Fruit fly (Drosophila melanogaster) whole organism, embryonic: ENCODE results near the gene GILT3.
A peak's percentile ranks its signal among the peaks of the same experiment; 100 is the strongest.

ENCODE experiments used
- Ada2b ChIP-seq: fragments of 200-800 bp; sonication (Bioruptor generic); IDR thresholded peaks from 2 replicates; pipeline ENCODE4 v1.3.6; 2022; ENCODE audit warnings: missing biosample characterization, missing genetic modification characterization
- Atf3 ChIP-seq: fragments of 200-800 bp; sonication (Bioruptor generic); optimal IDR thresholded peaks from 3 replicates; lab custom pipeline; 2016; ENCODE audit warnings: missing biosample characterization, missing genetic modification characterization
- Bdp1 ChIP-seq: fragments of 200-800 bp; sonication (Bioruptor generic); optimal IDR thresholded peaks from 3 replicates; lab custom pipeline; 2016; ENCODE audit warnings: missing biosample characterization, missing genetic modification characterization
- CG11504 ChIP-seq: fragments of 200-800 bp; sonication (Bioruptor generic); optimal IDR thresholded peaks from 3 replicates; lab custom pipeline; 2019; ENCODE audit warnings: missing biosample characterization, mild to moderate bottlenecking, missing genetic modification characterization, moderate library complexity
- CG12071 ChIP-seq: fragments of 200-800 bp; sonication (Bioruptor generic); optimal IDR thresholded peaks from 3 replicates; lab custom pipeline; 2018; ENCODE audit warnings: missing biosample characterization, mild to moderate bottlenecking, missing genetic modification characterization
- CG14667 ChIP-seq: fragments of 200-800 bp; sonication (Bioruptor generic); IDR thresholded peaks from 2 replicates; pipeline ENCODE4 v1.3.6; 2022; ENCODE audit warnings: missing biosample characterization, missing genetic modification characterization
- CG1529 ChIP-seq: fragments of 200-800 bp; sonication (Bioruptor generic); optimal IDR thresholded peaks from 3 replicates; lab custom pipeline; 2018; ENCODE audit warnings: missing biosample characterization, missing genetic modification characterization
- CG15696 ChIP-seq: fragments of 200-800 bp; sonication (Bioruptor generic); optimal IDR thresholded peaks from 2 replicates; lab custom pipeline; 2019; ENCODE audit warnings: missing biosample characterization, mild to moderate bottlenecking, missing genetic modification characterization, moderate library complexity
- CG17802 ChIP-seq: fragments of 200-800 bp; sonication (Bioruptor generic); optimal IDR thresholded peaks from 2 replicates; lab custom pipeline; 2018; ENCODE audit warnings: missing biosample characterization, mild to moderate bottlenecking, missing genetic modification characterization, moderate library complexity
- CG2889 ChIP-seq: fragments of 200-800 bp; sonication (Bioruptor generic); IDR thresholded peaks from 3 replicates; pipeline ENCODE4 v1.3.6; 2022; ENCODE audit warnings: missing biosample characterization, missing genetic modification characterization
- CG31224 ChIP-seq: fragments of 200-800 bp; sonication (Bioruptor generic); IDR thresholded peaks from 2 replicates; pipeline ENCODE4 v1.3.6; 2022; ENCODE audit warnings: missing biosample characterization, missing genetic modification characterization
- CG31388 ChIP-seq: fragments of 200-800 bp; sonication (Bioruptor generic); optimal IDR thresholded peaks from 2 replicates; lab custom pipeline; 2016; ENCODE audit warnings: missing biosample characterization, missing genetic modification characterization
- CG34224 ChIP-seq: fragments of 200-800 bp; sonication (Bioruptor generic); IDR thresholded peaks from 3 replicates; pipeline ENCODE4 v1.3.6; 2022; ENCODE audit warnings: missing biosample characterization, missing genetic modification characterization; ENCODE audit not compliant: partially characterized antibody
- CG34376 ChIP-seq: fragments of 200-800 bp; sonication (Bioruptor generic); optimal IDR thresholded peaks from 2 replicates; lab custom pipeline; 2018; ENCODE audit warnings: missing biosample characterization, mild to moderate bottlenecking, missing genetic modification characterization
- CG34422 ChIP-seq: fragments of 200-800 bp; sonication (Bioruptor generic); IDR thresholded peaks from 3 replicates; pipeline ENCODE4 v1.3.6; 2022; ENCODE audit warnings: missing biosample characterization, missing genetic modification characterization
- CG4360 ChIP-seq: fragments of 200-800 bp; sonication (Bioruptor generic); IDR thresholded peaks from 2 replicates; pipeline ENCODE4 v1.3.6; 2022; ENCODE audit warnings: missing biosample characterization, missing genetic modification characterization
- CG4820 ChIP-seq: fragments of 200-800 bp; sonication (Bioruptor generic); optimal IDR thresholded peaks from 3 replicates; lab custom pipeline; 2016; ENCODE audit warnings: missing biosample characterization, missing genetic modification characterization
- CG7786 ChIP-seq: fragments of 200-800 bp; sonication (Bioruptor generic); optimal IDR thresholded peaks from 2 replicates; lab custom pipeline; 2016; ENCODE audit warnings: missing biosample characterization, missing genetic modification characterization
- CG7928 ChIP-seq: fragments of 200-800 bp; sonication (Bioruptor generic); optimal IDR thresholded peaks from 2 replicates; lab custom pipeline; 2017; ENCODE audit warnings: missing biosample characterization, mild to moderate bottlenecking, missing genetic modification characterization
- CG7987 ChIP-seq: fragments of 200-800 bp; sonication (Bioruptor generic); optimal IDR thresholded peaks from 2 replicates; lab custom pipeline; 2018; ENCODE audit warnings: missing biosample characterization, mild to moderate bottlenecking, missing genetic modification characterization, moderate library complexity
- CTCF ChIP-seq: fragments of 200-800 bp; sonication (Bioruptor generic); optimal IDR thresholded peaks from 2 replicates; lab custom pipeline; 2017; ENCODE audit warnings: missing biosample characterization, mild to moderate bottlenecking, missing genetic modification characterization, moderate library complexity
- D19B ChIP-seq: fragments of 200-800 bp; sonication (Bioruptor generic); optimal IDR thresholded peaks from 2 replicates; lab custom pipeline; 2017; ENCODE audit warnings: missing biosample characterization, mild to moderate bottlenecking, missing genetic modification characterization
- Dip3 ChIP-seq: fragments of 200-800 bp; sonication (Bioruptor generic); optimal IDR thresholded peaks from 3 replicates; lab custom pipeline; 2016; ENCODE audit warnings: missing biosample characterization, missing genetic modification characterization
- Eip74EF ChIP-seq, 2 experiments: fragments of 200-800 bp in 1 of 2; fragments of >200 bp in 1 of 2; sonication (Bioruptor generic) in 1 of 2; optimal IDR thresholded peaks; 2 replicates each; lab custom pipeline; 2017 to 2019; ENCODE audit warnings: missing biosample characterization in 2 of 2, missing genetic modification characterization in 2 of 2, mild to moderate bottlenecking in 1 of 2, moderate library complexity in 1 of 2
- H15 ChIP-seq: fragments of 200-800 bp; sonication (Bioruptor generic); IDR thresholded peaks from 3 replicates; pipeline ENCODE4 v1.3.6; 2022; ENCODE audit warnings: missing biosample characterization, missing genetic modification characterization
- HLH4C ChIP-seq: fragments of 200-800 bp; sonication (Bioruptor generic); IDR thresholded peaks from 3 replicates; pipeline ENCODE4 v1.3.6; 2022; ENCODE audit warnings: missing biosample characterization, missing genetic modification characterization; ENCODE audit not compliant: partially characterized antibody
- Hey ChIP-seq: fragments of 200-800 bp; sonication (Bioruptor generic); optimal IDR thresholded peaks from 3 replicates; lab custom pipeline; 2018; ENCODE audit warnings: missing biosample characterization, mild to moderate bottlenecking, missing genetic modification characterization
- Hmr ChIP-seq: fragments of 200-800 bp; sonication (Bioruptor generic); optimal IDR thresholded peaks from 3 replicates; lab custom pipeline; 2017; ENCODE audit warnings: mild to moderate bottlenecking, missing biosample characterization, missing genetic modification reagents, missing genetic modification characterization
- NFAT ChIP-seq: fragments of 200-800 bp; sonication (Bioruptor generic); IDR thresholded peaks from 2 replicates; pipeline ENCODE4 v1.3.6; 2022; ENCODE audit warnings: missing biosample characterization, missing genetic modification characterization
- Neu2 ChIP-seq: fragments of 200-800 bp; sonication (Bioruptor generic); optimal IDR thresholded peaks from 3 replicates; lab custom pipeline; 2016; ENCODE audit warnings: missing biosample characterization, missing genetic modification characterization, borderline replicate concordance
- Taf1 ChIP-seq: fragments of 200-800 bp; sonication (Bioruptor generic); IDR thresholded peaks from 2 replicates; pipeline ENCODE4 v1.3.6; 2022; ENCODE audit warnings: missing biosample characterization, missing genetic modification characterization
- ash1 ChIP-seq: fragments of 200-800 bp; sonication (Bioruptor generic); optimal IDR thresholded peaks from 2 replicates; lab custom pipeline; 2018; ENCODE audit warnings: missing biosample characterization, mild to moderate bottlenecking, missing genetic modification characterization
- bbx ChIP-seq: fragments of 200-800 bp; sonication (Bioruptor generic); IDR thresholded peaks from 2 replicates; pipeline ENCODE4 v1.3.6; 2022; ENCODE audit warnings: missing biosample characterization, missing genetic modification characterization; ENCODE audit not compliant: partially characterized antibody
- bowl ChIP-seq: fragments of 200-800 bp; sonication (Bioruptor generic); IDR thresholded peaks from 2 replicates; pipeline ENCODE4 v1.3.6; 2022; ENCODE audit warnings: missing biosample characterization, missing genetic modification characterization
- chif ChIP-seq, 2 experiments: fragments of 200-800 bp; sonication (Bioruptor generic); optimal IDR thresholded peaks; 3 replicates each; lab custom pipeline; 2016; ENCODE audit warnings: missing biosample characterization in 2 of 2, missing genetic modification characterization in 2 of 2
- chm ChIP-seq: fragments of 200-800 bp; sonication (Bioruptor generic); IDR thresholded peaks from 2 replicates; pipeline ENCODE4 v1.3.6; 2022; ENCODE audit warnings: missing biosample characterization, missing genetic modification characterization
- crc ChIP-seq: fragments of 200-800 bp; sonication (Bioruptor generic); optimal IDR thresholded peaks from 2 replicates; lab custom pipeline; 2016; ENCODE audit warnings: missing biosample characterization, missing genetic modification characterization
- dmrt99B ChIP-seq: fragments of 200-800 bp; sonication (Bioruptor generic); optimal IDR thresholded peaks from 2 replicates; lab custom pipeline; 2018; ENCODE audit warnings: missing biosample characterization, mild to moderate bottlenecking, missing genetic modification characterization, moderate library complexity
- dysf ChIP-seq: fragments of 200-800 bp; sonication (Bioruptor generic); IDR thresholded peaks from 3 replicates; pipeline ENCODE4 v1.3.6; 2022; ENCODE audit warnings: missing biosample characterization, missing genetic modification characterization
- ftz-f1 ChIP-seq: fragments of 200-800 bp; sonication (Bioruptor generic); optimal IDR thresholded peaks from 2 replicates; lab custom pipeline; 2016; ENCODE audit warnings: missing biosample characterization, missing genetic modification characterization
- gsb ChIP-seq: fragments of 200-800 bp; sonication (Bioruptor generic); IDR thresholded peaks from 2 replicates; pipeline ENCODE4 v1.3.6; 2022; ENCODE audit warnings: missing biosample characterization, missing genetic modification characterization
- kni ChIP-seq: fragments of 200-800 bp; sonication (Bioruptor generic); optimal IDR thresholded peaks from 3 replicates; lab custom pipeline; 2017; ENCODE audit warnings: mild to moderate bottlenecking, missing biosample characterization, missing genetic modification reagents, missing genetic modification characterization
- lov ChIP-seq, 2 experiments: fragments of 200-800 bp in 1 of 2; fragments of >200 bp in 1 of 2; sonication (Bioruptor generic) in 1 of 2; IDR thresholded peaks in 1 of 2; optimal IDR thresholded peaks in 1 of 2; 2 replicates in 1 of 2; 3 replicates in 1 of 2; pipeline versions ENCODE4 v1.3.6 to Lab custom; 2017 to 2022; ENCODE audit warnings: missing biosample characterization in 1 of 2, missing genetic modification characterization in 1 of 2
- mirr ChIP-seq: fragments of 200-800 bp; sonication (Bioruptor generic); optimal IDR thresholded peaks from 3 replicates; lab custom pipeline; 2018; ENCODE audit warnings: missing biosample characterization, mild to moderate bottlenecking, missing genetic modification characterization
- sens ChIP-seq: fragments of 200-800 bp; sonication (Bioruptor generic); peaks from one replicate; lab custom pipeline; 2016; ENCODE audit warnings: missing biosample characterization, missing genetic modification characterization
- sob ChIP-seq: fragments of 200-800 bp; sonication (Bioruptor generic); IDR thresholded peaks from 2 replicates; pipeline ENCODE4 v1.3.6; 2022; ENCODE audit warnings: missing biosample characterization, missing genetic modification characterization
- tll ChIP-seq, 2 experiments: fragments of 200-800 bp in 1 of 2; fragments of >200 bp in 1 of 2; sonication (Bioruptor generic) in 1 of 2; optimal IDR thresholded peaks; 2 replicates each; lab custom pipeline; 2017 to 2019; ENCODE audit warnings: missing biosample characterization in 2 of 2, missing genetic modification characterization in 2 of 2, mild to moderate bottlenecking in 1 of 2, moderate library complexity in 1 of 2
- vvl ChIP-seq: fragments of 200-800 bp; sonication (Bioruptor generic); IDR thresholded peaks from 2 replicates; pipeline ENCODE4 v1.3.6; 2022; ENCODE audit warnings: missing biosample characterization, missing genetic modification characterization
- wek ChIP-seq: fragments of 200-800 bp; sonication (Bioruptor generic); optimal IDR thresholded peaks from 3 replicates; lab custom pipeline; 2018; ENCODE audit warnings: missing biosample characterization, mild to moderate bottlenecking, missing genetic modification characterization, moderate library complexity
- zen ChIP-seq: fragments of 200-800 bp; sonication (Bioruptor generic); optimal IDR thresholded peaks from 3 replicates; lab custom pipeline; 2018; ENCODE audit warnings: missing biosample characterization, mild to moderate bottlenecking, missing genetic modification characterization, moderate library complexity
- zfh2 ChIP-seq: fragments of 200-800 bp; sonication (Bioruptor generic); optimal IDR thresholded peaks from 2 replicates; lab custom pipeline; 2016; ENCODE audit warnings: missing biosample characterization, missing genetic modification characterization

Gene GILT3

dm6 chr3R:23679911-23680336 lies 2.8 kb downstream of the GILT3 start, which contains the start of gene eIF3d1 (continued):
- TF ChIP-seq bbx (GFP tag; lab: Robert Waterston, UW) (no peak), wek (GFP tag; lab: Kevin White, UChicago) (no peak), mirr (GFP tag; lab: Kevin White, UChicago) (no peak), ftz-f1 (GFP tag; lab: Kevin White, UChicago) (peak; percentile 40), CG4360 (no peak), Neu2 (GFP tag; lab: Kevin White, UChicago) (no peak), CTCF (GFP tag; lab: Kevin White, UChicago) (peak; percentile 98), Hey (tag; lab: Kevin White, UChicago) (no peak), Bdp1 (peak; percentile 41), lov (optimal IDR thresholded peaks at IDR 0.05; lab: Kevin White, UChicago) (no peak), lov (GFP tag; IDR thresholded peaks at IDR 0.05; lab: Robert Waterston, UW) (no peak), Ada2b (GFP tag; lab: Robert Waterston, UW) (no peak), CG34422 (peak; percentile 74; the same call in 2 of the 3 replicates), CG17802 (no peak), CG34376 (GFP tag; lab: Kevin White, UChicago) (no peak), CG2889 (no peak), vvl (GFP tag; lab: Robert Waterston, UW) (no peak), ash1 (GFP tag; lab: Kevin White, UChicago) (no peak), Taf1 (GFP tag; lab: Robert Waterston, UW) (no peak), CG11504 (tag; lab: Kevin White, UChicago) (no peak), Dip3 (GFP tag; lab: Kevin White, UChicago) (no peak), CG4820 (GFP tag; lab: Kevin White, UChicago) (no peak), CG12071 (no peak), chm (0 out of 2 replicates have a peak, but pooled peaks have one; percentile 37), dmrt99B (tag; lab: Kevin White, UChicago) (no peak), kni (GFP tag; lab: Kevin White, UChicago) (peak; percentile 90), Hmr (GFP tag; lab: Kevin White, UChicago) (no peak), gsb (no peak), sens (GFP tag; lab: Kevin White, UChicago) (peak; percentile 77), crc (GFP tag; lab: Kevin White, UChicago) (no peak), dysf (GFP tag; lab: Robert Waterston, UW) (no peak), CG31388 (GFP tag; lab: Kevin White, UChicago) (no peak), CG7786 (no peak), chif (GFP tag; optimal IDR thresholded peaks at IDR 0.05; lab: Kevin White, UChicago) (peak; percentile 12 to 25), HLH4C (no peak), NFAT (GFP tag; lab: Robert Waterston, UW) (peak; percentile 48; the same call in 1 of the 2 replicates), D19B (no peak), zfh2 (GFP tag; lab: Kevin White, UChicago) (peak; percentile 22), CG31224 (GFP tag; lab: Robert Waterston, UW) (no peak), CG7987 (GFP tag; lab: Kevin White, UChicago) (no peak), bowl (GFP tag; lab: Robert Waterston, UW) (no peak), CG1529 (GFP tag; lab: Kevin White, UChicago) (no peak), Eip74EF (GFP tag; optimal IDR thresholded peaks at IDR 0.05; lab: Kevin White, UChicago) (no peak), sob (GFP tag; lab: Robert Waterston, UW) (no peak), H15 (GFP tag; lab: Robert Waterston, UW) (no peak), zen (no peak), CG34224 (GFP tag; lab: Robert Waterston, UW) (no peak), Atf3 (GFP tag; lab: Kevin White, UChicago) (no peak), tll (GFP tag; optimal IDR thresholded peaks at IDR 0.05; lab: Kevin White, UChicago) (no peak), CG7928 (GFP tag; lab: Kevin White, UChicago) (no peak), CG15696 (tag; lab: Kevin White, UChicago) (no peak), CG14667 (GFP tag; lab: Robert Waterston, UW) (no peak)
